Fruit fly (Drosophila melanogaster) whole organism, wandering third instar larva: ENCODE measurements around the gene TM9SF3.

Source experiments
- Abd-B ChIP-seq: fragments of >200 bp; optimal IDR thresholded peaks from 2 replicates; lab custom pipeline; 2017; ENCODE audit warnings: missing biosample characterization, missing genetic modification characterization
- CG32264 ChIP-seq: fragments of 200-800 bp; sonication (Bioruptor generic); optimal IDR thresholded peaks from 2 replicates; lab custom pipeline; 2016; ENCODE audit warnings: missing biosample characterization, missing genetic modification characterization
- CG9705 ChIP-seq: fragments of 200-800 bp; sonication (Bioruptor generic); optimal IDR thresholded peaks from 2 replicates; lab custom pipeline; 2018; ENCODE audit warnings: missing biosample characterization, mild to moderate bottlenecking, missing genetic modification characterization
- CrebA ChIP-seq: fragments of 200-800 bp; sonication (Bioruptor generic); optimal IDR thresholded peaks from 2 replicates; lab custom pipeline; 2016; ENCODE audit warnings: missing biosample characterization, mild to moderate bottlenecking, missing genetic modification characterization, borderline replicate concordance
- Dfd ChIP-seq: fragments of >200 bp; optimal IDR thresholded peaks from 2 replicates; lab custom pipeline; 2017; ENCODE audit warnings: missing biosample characterization, missing genetic modification characterization
- Dif ChIP-seq: fragments of 200-275, 200-300 bp; sonication (Bioruptor generic); optimal IDR thresholded peaks from 2 replicates; lab custom pipeline; 2018; ENCODE audit warnings: missing biosample characterization, missing genetic modification characterization; ENCODE audit not compliant: partially characterized antibody
- GATAd ChIP-seq: sonication (Bioruptor generic); optimal IDR thresholded peaks from 2 replicates; lab custom pipeline; 2016; ENCODE audit warnings: missing biosample characterization, missing genetic modification characterization
- HLH106 ChIP-seq: fragments of 200-800 bp; optimal IDR thresholded peaks from 3 replicates; lab custom pipeline; 2019; ENCODE audit warnings: missing biosample characterization, mild to moderate bottlenecking, missing genetic modification characterization, moderate library complexity
- Hnf4 ChIP-seq: fragments of 200-800 bp; sonication (Bioruptor generic); optimal IDR thresholded peaks from 2 replicates; lab custom pipeline; 2016; ENCODE audit warnings: missing biosample characterization, mild to moderate bottlenecking, missing genetic modification characterization
- Hr78 ChIP-seq: fragments of >200 bp; optimal IDR thresholded peaks from 2 replicates; lab custom pipeline; 2017; ENCODE audit warnings: missing biosample characterization, missing genetic modification characterization
- Hr83 ChIP-seq: fragments of 200-300 bp; sonication (Bioruptor generic); optimal IDR thresholded peaks from 2 replicates; lab custom pipeline; 2016; ENCODE audit warnings: missing biosample characterization, mild to moderate bottlenecking, missing genetic modification characterization, moderate library complexity; ENCODE audit not compliant: poor library complexity, severe bottlenecking
- Jra ChIP-seq: sonication (Bioruptor generic); optimal IDR thresholded peaks from 2 replicates; lab custom pipeline; 2016; ENCODE audit warnings: missing biosample characterization, missing genetic modification characterization
- Myc ChIP-seq: fragments of >200 bp; optimal IDR thresholded peaks from 2 replicates; lab custom pipeline; 2017
- N ChIP-seq: fragments of >200 bp; optimal IDR thresholded peaks from 2 replicates; lab custom pipeline; 2018; ENCODE audit warnings: missing biosample characterization, missing external identifiers, missing genetic modification characterization
- OdsH ChIP-seq: fragments of 200-800 bp; sonication (Bioruptor generic); optimal IDR thresholded peaks from 2 replicates; lab custom pipeline; 2016; ENCODE audit warnings: missing biosample characterization, mild to moderate bottlenecking, missing genetic modification characterization
- Rel ChIP-seq, 2 experiments: fragments of 200-800 bp; sonication (Bioruptor generic) in 1 of 2; optimal IDR thresholded peaks; 2 replicates in 1 of 2; 3 replicates in 1 of 2; lab custom pipeline; 2016 to 2019; ENCODE audit warnings: mild to moderate bottlenecking in 2 of 2, missing biosample characterization in 2 of 2, missing genetic modification characterization in 2 of 2, moderate library complexity in 1 of 2
- Sp1 ChIP-seq: fragments of 200-800 bp; sonication (Bioruptor generic); optimal IDR thresholded peaks from 3 replicates; lab custom pipeline; 2019; ENCODE audit warnings: missing biosample characterization, mild to moderate bottlenecking, missing genetic modification characterization, moderate library complexity
- Vsx2 ChIP-seq: fragments of 200-300, 225-300 bp; sonication (Bioruptor generic); optimal IDR thresholded peaks from 2 replicates; lab custom pipeline; 2018; ENCODE audit warnings: missing biosample characterization, missing genetic modification characterization; ENCODE audit not compliant: partially characterized antibody
- br ChIP-seq: fragments of 200-800 bp; sonication (Bioruptor generic); optimal IDR thresholded peaks from 2 replicates; lab custom pipeline; 2016; ENCODE audit warnings: missing biosample characterization, missing genetic modification characterization
- brk ChIP-seq: fragments of 200-800 bp; sonication (Bioruptor generic); optimal IDR thresholded peaks from 2 replicates; lab custom pipeline; 2016; ENCODE audit warnings: missing biosample characterization, mild to moderate bottlenecking, missing genetic modification characterization
- dl ChIP-seq, 2 experiments: fragments of 175-275, 200-275 bp in 1 of 2; fragments of 200-275 bp in 1 of 2; sonication (Bioruptor generic); optimal IDR thresholded peaks; lab custom pipeline; 2018; ENCODE audit warnings: mild to moderate bottlenecking in 2 of 2, missing biosample characterization in 2 of 2, missing genetic modification characterization in 2 of 2, moderate library complexity in 2 of 2; ENCODE audit not compliant: partially characterized antibody in 2 of 2, insufficient read depth in 1 of 2
- dmrt93B ChIP-seq: fragments of 200-800 bp; sonication (Bioruptor generic); optimal IDR thresholded peaks from 2 replicates; lab custom pipeline; 2018; ENCODE audit warnings: missing biosample characterization, mild to moderate bottlenecking, missing genetic modification characterization
- dsf ChIP-seq: sonication (Bioruptor generic); optimal IDR thresholded peaks from 2 replicates; lab custom pipeline; 2016; ENCODE audit warnings: missing biosample characterization, missing genetic modification characterization, borderline replicate concordance
- ey ChIP-seq: fragments of 200-800 bp; sonication (Bioruptor generic); optimal IDR thresholded peaks from 2 replicates; lab custom pipeline; 2016; ENCODE audit warnings: missing biosample characterization, missing genetic modification characterization
- foxo ChIP-seq, 2 experiments: fragments of 200-800 bp; sonication (Bioruptor generic); optimal IDR thresholded peaks; 2 replicates in 1 of 2; 3 replicates in 1 of 2; lab custom pipeline; 2016 to 2017; ENCODE audit warnings: missing biosample characterization in 2 of 2, missing genetic modification characterization in 2 of 2
- fru ChIP-seq: fragments of 200-800 bp; sonication (Bioruptor generic); optimal IDR thresholded peaks from 3 replicates; lab custom pipeline; 2016; ENCODE audit warnings: missing biosample characterization, mild to moderate bottlenecking, missing genetic modification characterization
- h ChIP-seq: fragments of 200-800 bp; sonication (Bioruptor generic); optimal IDR thresholded peaks from 3 replicates; lab custom pipeline; 2016; ENCODE audit warnings: missing biosample characterization, mild to moderate bottlenecking, missing genetic modification characterization
- jim ChIP-seq: fragments of 175-275, 200-325 bp; sonication (Bioruptor generic); optimal IDR thresholded peaks from 2 replicates; lab custom pipeline; 2016; ENCODE audit warnings: missing biosample characterization, mild to moderate bottlenecking, missing genetic modification characterization
- lola ChIP-seq: fragments of >200 bp; optimal IDR thresholded peaks from 2 replicates; lab custom pipeline; 2017; ENCODE audit warnings: missing biosample characterization, missing genetic modification characterization
- pan ChIP-seq: fragments of >200 bp; optimal IDR thresholded peaks from 2 replicates; lab custom pipeline; 2017
- psq ChIP-seq: fragments of 200-800 bp; sonication (Bioruptor generic); optimal IDR thresholded peaks from 3 replicates; lab custom pipeline; 2017; ENCODE audit warnings: missing biosample characterization, mild to moderate bottlenecking, missing genetic modification characterization, moderate library complexity
- rgr ChIP-seq: fragments of 200-800 bp; sonication (Bioruptor generic); optimal IDR thresholded peaks from 3 replicates; lab custom pipeline; 2016; ENCODE audit warnings: missing biosample characterization, mild to moderate bottlenecking, missing genetic modification characterization
- sv ChIP-seq: fragments of 200-800 bp; sonication (Bioruptor generic); optimal IDR thresholded peaks from 3 replicates; lab custom pipeline; 2016; ENCODE audit warnings: missing biosample characterization, missing genetic modification characterization
- tai ChIP-seq: sonication (Bioruptor generic); optimal IDR thresholded peaks from 2 replicates; lab custom pipeline; 2016; ENCODE audit warnings: missing biosample characterization, missing genetic modification characterization
- usp ChIP-seq: fragments of >200 bp; optimal IDR thresholded peaks from 2 replicates; lab custom pipeline; 2017; ENCODE audit warnings: missing biosample characterization, missing genetic modification characterization
- woc ChIP-seq: sonication (Bioruptor generic); optimal IDR thresholded peaks from 2 replicates; lab custom pipeline; 2016; ENCODE audit warnings: missing biosample characterization, mild to moderate bottlenecking, missing genetic modification characterization

TM9SF3 gene

dm6 chr3L:5581542-5581941 lies 22.2 kb downstream of the TM9SF3 start:
- TF ChIP-seq Rel (GFP tag; optimal IDR thresholded peaks at IDR 0.05; lab: Kevin White, UChicago) (no peak), Rel (tag; optimal IDR thresholded peaks at IDR 0.05; lab: Kevin White, UChicago) (no peak), dsf (no peak)
- TF ChIP-seq, all 38 proteins: peak for 0

dm6 chr3L:5580490-5581116 lies 23.2 kb downstream of the TM9SF3 start:
- TF ChIP-seq CG32264 (GFP tag; lab: Kevin White, UChicago) (no peak), Rel (GFP tag; optimal IDR thresholded peaks at IDR 0.05; lab: Kevin White, UChicago) (no peak), Rel (tag; optimal IDR thresholded peaks at IDR 0.05; lab: Kevin White, UChicago) (peak; percentile 82)

- TF ChIP-seq fru (GFP tag; lab: Kevin White, UChicago) (peak; percentile 5), GATAd (GFP tag; lab: Kevin White, UChicago) (no peak), Sp1 (GFP tag; lab: Kevin White, UChicago) (peak; percentile 20)
- TF ChIP-seq, all 38 proteins: peak for 2
These were observed 24.0 kb downstream of the TM9SF3 start for dm6 chr3L:5579762-5580161.

dm6 chr3L:5578595-5578994 lies 25.2 kb downstream of the TM9SF3 start:
- no peak for TF ChIP-seq brk (GFP tag; lab: Kevin White, UChicago)
- TF ChIP-seq Sp1 (GFP tag; lab: Kevin White, UChicago): no peak
- no peak for TF ChIP-seq N (GFP tag; lab: Kevin White, UChicago)
- TF ChIP-seq CrebA (GFP tag; lab: Kevin White, UChicago): no peak
- TF ChIP-seq Hnf4 (GFP tag; lab: Kevin White, UChicago): no peak

- TF ChIP-seq Hnf4 (GFP tag; lab: Kevin White, UChicago) (peak; percentile 80), N (GFP tag; lab: Kevin White, UChicago) (no peak), HLH106 (tag; lab: Kevin White, UChicago) (peak; percentile 95), Hr83 (GFP tag; lab: Kevin White, UChicago) (peak; percentile 93), br (peak; percentile 82), foxo (GFP tag; optimal IDR thresholded peaks at IDR 0.05; lab: Kevin White, UChicago) (peak; percentile 89 to 94), OdsH (peak; percentile 92), ey (GFP tag; lab: Kevin White, UChicago) (peak; percentile 83), Myc (lab: Kevin White, UChicago) (no peak), fru (GFP tag; lab: Kevin White, UChicago) (peak; percentile 89), Abd-B (no peak), CrebA (GFP tag; lab: Kevin White, UChicago) (peak; percentile 96), dl (GFP tag; optimal IDR thresholded peaks at IDR 0.05; lab: Kevin White, UChicago; ENCODE audit: insufficient read depth in 1 of 2, partially characterized antibody in 2 of 2) (peak in 1 of 2 experiments; percentile 29), CG32264 (GFP tag; lab: Kevin White, UChicago) (peak; percentile 68), tai (GFP tag; lab: Kevin White, UChicago) (no peak), usp (no peak), woc (peak; percentile 80), Vsx2 (GFP tag; lab: Kevin White, UChicago) (peak; percentile 68), GATAd (GFP tag; lab: Kevin White, UChicago) (no peak), jim (GFP tag; lab: Kevin White, UChicago) (peak; percentile 97), pan (lab: Kevin White, UChicago) (no peak), CG9705 (GFP tag; lab: Kevin White, UChicago) (peak; percentile 85), Jra (GFP tag; lab: Kevin White, UChicago) (peak; percentile 24), Hr78 (GFP tag; lab: Kevin White, UChicago) (no peak), h (peak; percentile 89), dsf (peak; percentile 3), dmrt93B (peak; percentile 80), Sp1 (GFP tag; lab: Kevin White, UChicago) (peak; percentile 98), rgr (peak; percentile 92), Dif (GFP tag; lab: Kevin White, UChicago) (peak; percentile 12), Dfd (GFP tag; lab: Kevin White, UChicago) (no peak), psq (GFP tag; lab: Kevin White, UChicago) (peak; percentile 92), lola (GFP tag; lab: Kevin White, UChicago) (no peak), brk (GFP tag; lab: Kevin White, UChicago) (peak; percentile 92), sv (GFP tag; lab: Kevin White, UChicago) (peak; percentile 70), Rel (GFP tag; optimal IDR thresholded peaks at IDR 0.05; lab: Kevin White, UChicago) (peak; percentile 96), Rel (tag; optimal IDR thresholded peaks at IDR 0.05; lab: Kevin White, UChicago) (peak; percentile 79)
These were observed 26.3 kb downstream of the TM9SF3 start, which contains the start of gene Msr-110 for dm6 chr3L:5577250-5578138. Gene Msr-110, minus strand, starts transcription at chr3L:5577348.
